Worm (Caenorhabditis elegans) whole organism, midembryonic: ENCODE measurements around the gene ZC373.3.

Source experiments
- T22C8.4 ChIP-seq: fragments of 200-800 bp; sonication (Bioruptor generic); IDR thresholded peaks from 2 replicates; pipeline ENCODE4 v1.3.6; 2022; ENCODE audit warnings: missing genetic modification characterization, missing compliant biosample characterization
- cog-1 ChIP-seq: sonication (generic microtip); optimal IDR thresholded peaks from 2 replicates; lab custom pipeline; 2016; ENCODE audit warnings: missing genetic modification characterization, missing compliant biosample characterization
- flt-1 ChIP-seq: fragments of 200-800 bp; sonication (Bioruptor generic); IDR thresholded peaks from 2 replicates; pipeline ENCODE4 v1.3.6; 2022; ENCODE audit warnings: missing genetic modification characterization, missing compliant biosample characterization
- klf-2 ChIP-seq: fragments of 200-800 bp; sonication (Bioruptor generic); conservative IDR thresholded peaks from 2 replicates; pipeline ENCODE4 v1.3.6; 2022; ENCODE audit warnings: missing genetic modification reagents, missing genetic modification characterization, missing compliant biosample characterization
- med-1 ChIP-seq: sonication (generic microtip); optimal IDR thresholded peaks from 2 replicates; lab custom pipeline; 2017; ENCODE audit warnings: missing genetic modification characterization, mild to moderate bottlenecking, missing compliant biosample characterization, antibody characterized with exemption, missing genetic modification reagents; ENCODE audit not compliant: insufficient read depth
- ref-1 ChIP-seq: fragments of 200-800 bp; sonication (Bioruptor generic); conservative IDR thresholded peaks from 2 replicates; pipeline ENCODE4 v1.3.6; 2022; ENCODE audit warnings: missing genetic modification reagents, missing genetic modification characterization, missing compliant biosample characterization
- tab-1 ChIP-seq: fragments of 200-800 bp; sonication (Bioruptor generic); IDR thresholded peaks from 2 replicates; pipeline ENCODE4 v1.3.6; 2022; ENCODE audit warnings: missing genetic modification characterization, missing compliant biosample characterization
- ztf-23 ChIP-seq: fragments of 200-800 bp; sonication (Bioruptor generic); IDR thresholded peaks from 2 replicates; pipeline ENCODE4 v1.3.6; 2022; ENCODE audit warnings: missing genetic modification reagents, missing genetic modification characterization, missing compliant biosample characterization
- ztf-29 ChIP-seq: fragments of 200-800 bp; sonication (Bioruptor generic); IDR thresholded peaks from 2 replicates; pipeline ENCODE4 v1.3.6; 2022; ENCODE audit warnings: missing genetic modification reagents, missing genetic modification characterization, missing compliant biosample characterization

Gene ZC373.3

ce11 chrX:10060475-10061011 lies at the start of gene ZC373.3:
TSS of gene ZC373.3 (plus strand) at chrX:10060525.
- TF ChIP-seq tab-1 (GFP tag; lab: Robert Waterston, UW) = no peak
- no peak for TF ChIP-seq ztf-23 (GFP tag; lab: Robert Waterston, UW)
- TF ChIP-seq cog-1 (tag; lab: Kevin White, UChicago) = no peak
- no peak for TF ChIP-seq ref-1
- TF ChIP-seq med-1 (GFP tag; lab: Kevin White, UChicago) = no peak
- TF ChIP-seq klf-2 (GFP tag; lab: Robert Waterston, UW) = no peak
- TF ChIP-seq T22C8.4 = no peak
- TF ChIP-seq flt-1 (GFP tag; lab: Robert Waterston, UW) = no peak
- TF ChIP-seq ztf-29 (GFP tag; lab: Robert Waterston, UW) = no peak

- TF ChIP-seq ref-1 = no peak
- no peak for TF ChIP-seq ztf-29 (GFP tag; lab: Robert Waterston, UW)
- no peak for TF ChIP-seq flt-1 (GFP tag; lab: Robert Waterston, UW)
- TF ChIP-seq cog-1 (tag; lab: Kevin White, UChicago) = no peak
- TF ChIP-seq klf-2 (GFP tag; lab: Robert Waterston, UW) = no peak
- no peak for TF ChIP-seq ztf-23 (GFP tag; lab: Robert Waterston, UW)
- TF ChIP-seq med-1 (GFP tag; lab: Kevin White, UChicago) = no peak
- no peak for TF ChIP-seq tab-1 (GFP tag; lab: Robert Waterston, UW)
- TF ChIP-seq T22C8.4 = no peak
Observed at ce11 chrX:10017975-10018654, 42.2 kb upstream of the ZC373.3 start, which contains the start of gene F19C6.4. TSS of gene F19C6.4 (minus strand) at chrX:10018025.

- TF ChIP-seq ref-1 (no peak), med-1 (GFP tag; lab: Kevin White, UChicago) (no peak), klf-2 (GFP tag; lab: Robert Waterston, UW) (no peak), tab-1 (GFP tag; lab: Robert Waterston, UW) (no peak), ztf-29 (GFP tag; lab: Robert Waterston, UW) (no peak), flt-1 (GFP tag; lab: Robert Waterston, UW) (no peak), ztf-23 (GFP tag; lab: Robert Waterston, UW) (no peak), T22C8.4 (no peak), cog-1 (tag; lab: Kevin White, UChicago) (no peak)
Observed at ce11 chrX:10022016-10022415, 38.3 kb upstream of the ZC373.3 start, which contains the start of gene F42G10.1. TSS of gene F42G10.1 (minus strand) at chrX:10022166.

DNA sequence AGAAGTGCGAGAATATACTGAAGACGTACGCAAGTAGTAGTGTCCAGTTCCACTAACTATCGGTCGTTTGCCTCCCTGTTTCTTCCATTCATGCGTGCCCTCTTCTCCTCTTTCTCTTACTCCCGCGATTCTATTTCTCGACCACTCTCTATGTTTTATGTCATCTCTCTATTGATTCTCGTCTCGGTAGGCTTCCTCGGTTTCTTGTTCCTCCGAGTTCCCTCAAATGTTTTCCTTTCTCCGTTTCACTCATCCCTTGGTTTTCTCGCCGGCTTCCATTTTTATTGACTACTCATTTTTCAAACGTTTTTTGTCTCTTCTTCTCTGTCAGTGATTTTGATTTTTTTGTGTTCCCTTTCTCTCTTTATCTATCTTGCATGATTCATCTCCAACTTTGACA lies 34.0 kb upstream of the ZC373.3 start:
- TF ChIP-seq flt-1 (GFP tag; lab: Robert Waterston, UW) = no peak; the same call in 1 of the 2 replicates
- no peak for TF ChIP-seq ref-1
- no peak for TF ChIP-seq med-1 (GFP tag; lab: Kevin White, UChicago)
- TF ChIP-seq klf-2 (GFP tag; lab: Robert Waterston, UW) = no peak
- TF ChIP-seq ztf-23 (GFP tag; lab: Robert Waterston, UW) = no peak
- no peak for TF ChIP-seq T22C8.4
- no peak for TF ChIP-seq cog-1 (tag; lab: Kevin White, UChicago)
- TF ChIP-seq tab-1 (GFP tag; lab: Robert Waterston, UW) = no peak
- TF ChIP-seq ztf-29 (GFP tag; lab: Robert Waterston, UW) = no peak

DNA sequence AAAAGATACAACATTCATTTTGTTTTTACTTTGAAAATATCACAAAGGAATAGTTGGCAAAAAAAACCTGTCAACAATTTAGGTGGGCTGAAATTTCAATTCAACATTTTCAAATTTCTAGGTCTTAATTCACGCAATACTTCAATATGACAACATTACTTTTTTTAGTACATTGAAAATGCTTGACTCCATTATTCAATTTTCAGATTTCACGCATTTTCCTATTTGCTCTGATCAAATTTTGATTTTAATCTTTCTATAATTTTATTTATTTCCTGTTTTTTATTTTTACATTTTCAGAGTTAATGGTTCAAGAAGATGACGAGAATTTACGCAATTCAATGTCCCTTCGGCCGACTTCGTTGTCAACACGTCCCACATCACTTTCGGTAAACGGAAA lies 32.8 kb upstream of the ZC373.3 start, which contains the start of gene mkk-4:
Gene mkk-4 (plus strand): TSS at position 301 of the 400 bp plus-strand sequence.
- no peak for TF ChIP-seq cog-1 (tag; lab: Kevin White, UChicago)
- no peak for TF ChIP-seq klf-2 (GFP tag; lab: Robert Waterston, UW)
- no peak for TF ChIP-seq T22C8.4
- no peak for TF ChIP-seq med-1 (GFP tag; lab: Kevin White, UChicago)
- TF ChIP-seq flt-1 (GFP tag; lab: Robert Waterston, UW) = no peak
- no peak for TF ChIP-seq ztf-23 (GFP tag; lab: Robert Waterston, UW)
- TF ChIP-seq ztf-29 (GFP tag; lab: Robert Waterston, UW) = no peak
- TF ChIP-seq tab-1 (GFP tag; lab: Robert Waterston, UW) = no peak
- no peak for TF ChIP-seq ref-1

DNA sequence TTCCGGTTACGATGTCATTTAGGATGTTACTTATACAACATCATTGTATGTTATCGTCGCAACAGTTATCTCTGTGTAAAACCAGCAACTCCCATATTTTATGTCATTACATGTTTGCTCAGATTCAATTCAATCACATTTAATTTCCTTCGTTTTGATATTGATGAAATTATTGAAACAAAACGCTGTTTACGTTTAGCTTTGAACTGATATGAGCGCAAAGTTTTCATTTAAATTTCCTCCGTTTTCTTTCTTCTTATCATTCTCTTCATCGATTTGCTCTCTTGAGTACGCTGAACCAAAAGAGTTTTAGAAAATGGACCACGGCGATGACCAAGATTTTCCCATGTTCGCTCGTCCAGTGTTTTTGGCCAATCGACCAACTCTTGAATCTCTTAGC lies 29.5 kb upstream of the ZC373.3 start, which contains the start of gene sek-6:
Gene sek-6 (plus strand): TSS at position 315 of the 400 bp plus-strand sequence.
- TF ChIP-seq klf-2 (GFP tag; lab: Robert Waterston, UW) (no peak), ref-1 (no peak), cog-1 (tag; lab: Kevin White, UChicago) (no peak), T22C8.4 (no peak), ztf-29 (GFP tag; lab: Robert Waterston, UW) (no peak), flt-1 (GFP tag; lab: Robert Waterston, UW) (no peak), med-1 (GFP tag; lab: Kevin White, UChicago) (no peak), ztf-23 (GFP tag; lab: Robert Waterston, UW) (no peak), tab-1 (GFP tag; lab: Robert Waterston, UW) (no peak)

ce11 chrX:10044473-10044872 lies 15.9 kb upstream of the ZC373.3 start:
- no peak for TF ChIP-seq flt-1 (GFP tag; lab: Robert Waterston, UW)

DNA sequence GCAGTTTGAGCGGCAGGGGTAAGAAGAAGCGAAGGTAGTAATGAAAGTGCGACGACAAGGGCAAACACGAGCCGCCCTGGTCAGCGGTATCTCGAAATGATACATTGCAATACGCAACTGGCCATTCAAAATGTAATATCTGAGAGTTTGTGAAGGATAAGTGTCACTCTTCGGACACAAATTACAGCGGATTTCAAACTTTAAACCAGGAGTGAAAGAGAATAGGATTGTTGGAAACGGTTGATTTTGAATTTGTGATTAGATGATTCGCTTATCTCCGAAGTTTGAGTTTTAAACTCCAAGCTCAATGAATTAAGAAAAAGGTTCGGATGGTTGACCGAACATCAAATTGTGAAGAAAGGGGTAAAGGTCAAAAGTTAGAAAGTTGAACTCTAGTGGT lies 13.0 kb upstream of the ZC373.3 start, which contains the start of gene ZC374.2:
Gene ZC374.2 (minus strand): TSS at position 101 of the 400 bp plus-strand sequence.
- no peak for TF ChIP-seq tab-1 (GFP tag; lab: Robert Waterston, UW)
- TF ChIP-seq flt-1 (GFP tag; lab: Robert Waterston, UW) = no peak
- TF ChIP-seq med-1 (GFP tag; lab: Kevin White, UChicago) = no peak
- no peak for TF ChIP-seq T22C8.4

DNA sequence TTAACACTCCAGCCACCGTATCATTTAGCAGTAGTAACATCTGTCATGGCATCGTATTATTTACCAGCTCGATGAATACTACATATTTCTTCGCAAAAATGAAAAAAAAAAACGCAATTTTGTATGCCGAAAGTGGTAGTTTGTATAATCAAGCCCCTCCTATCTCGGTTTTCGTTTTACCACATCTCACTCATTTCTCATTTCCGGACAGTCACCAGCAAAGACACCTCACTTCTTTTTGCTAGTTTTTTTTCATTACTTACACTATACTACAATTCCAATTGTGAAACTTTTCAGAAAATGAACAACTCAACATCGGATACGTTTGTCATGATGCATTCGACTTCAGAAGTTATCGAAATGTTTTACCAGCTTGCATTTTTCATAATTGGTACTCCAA lies 11.2 kb upstream of the ZC373.3 start, which contains the start of gene gnrr-3:
Gene gnrr-3 (plus strand): TSS at position 301 of the 400 bp plus-strand sequence.
- TF ChIP-seq cog-1 (tag; lab: Kevin White, UChicago) (no peak), ref-1 (no peak), T22C8.4 (no peak), flt-1 (GFP tag; lab: Robert Waterston, UW) (no peak), klf-2 (GFP tag; lab: Robert Waterston, UW) (no peak), ztf-29 (GFP tag; lab: Robert Waterston, UW) (no peak), tab-1 (GFP tag; lab: Robert Waterston, UW) (no peak), ztf-23 (GFP tag; lab: Robert Waterston, UW) (no peak), med-1 (GFP tag; lab: Kevin White, UChicago) (no peak)
